Fruit fly (Drosophila melanogaster) whole organism, embryonic: ENCODE results near the gene CG46318.
A peak's percentile ranks its signal among the peaks of the same experiment; 100 is the strongest.

Source experiments
- ATbp ChIP-seq: fragments of 200-800 bp; sonication (Bioruptor generic); optimal IDR thresholded peaks from 2 replicates; lab custom pipeline; 2017; ENCODE audit warnings: missing biosample characterization, mild to moderate bottlenecking, missing genetic modification characterization, missing genetic modification reagents
- Aef1 ChIP-seq: fragments of 200-800 bp; sonication (Bioruptor generic); IDR thresholded peaks from 3 replicates; pipeline ENCODE4 v1.3.6; 2022; ENCODE audit warnings: missing biosample characterization, missing genetic modification characterization
- Atf-2 ChIP-seq: fragments of 200-800 bp; sonication (Bioruptor generic); optimal IDR thresholded peaks from 2 replicates; lab custom pipeline; 2016; ENCODE audit warnings: missing biosample characterization, missing genetic modification characterization
- CG10959 ChIP-seq: fragments of 200-800 bp; sonication (Bioruptor generic); IDR thresholded peaks from 2 replicates; pipeline ENCODE4 v1.3.6; 2022; ENCODE audit warnings: missing biosample characterization, missing genetic modification characterization
- CG11696 ChIP-seq: fragments of 200-800 bp; sonication (Bioruptor generic); IDR thresholded peaks from 2 replicates; pipeline ENCODE4 v1.3.6; 2022; ENCODE audit warnings: missing biosample characterization, missing genetic modification characterization
- CG12155 ChIP-seq: fragments of 200-800 bp; sonication (Bioruptor generic); optimal IDR thresholded peaks from 3 replicates; lab custom pipeline; 2016; ENCODE audit warnings: missing biosample characterization, missing genetic modification characterization
- CG13296 ChIP-seq: fragments of 200-800 bp; sonication (Bioruptor generic); optimal IDR thresholded peaks from 3 replicates; lab custom pipeline; 2018; ENCODE audit warnings: missing biosample characterization, mild to moderate bottlenecking, missing genetic modification characterization
- CG13894 ChIP-seq: fragments of 200-800 bp; sonication (Bioruptor generic); optimal IDR thresholded peaks from 3 replicates; lab custom pipeline; 2018; ENCODE audit warnings: missing biosample characterization, mild to moderate bottlenecking, missing genetic modification characterization, moderate library complexity
- CG14667 ChIP-seq: fragments of 200-800 bp; sonication (Bioruptor generic); IDR thresholded peaks from 2 replicates; pipeline ENCODE4 v1.3.6; 2022; ENCODE audit warnings: missing biosample characterization, missing genetic modification characterization
- CG14710 ChIP-seq: fragments of 200-800 bp; sonication (Bioruptor generic); optimal IDR thresholded peaks from 3 replicates; lab custom pipeline; 2019; ENCODE audit warnings: missing biosample characterization, mild to moderate bottlenecking, missing genetic modification characterization, moderate library complexity
- CG15601 ChIP-seq: fragments of 200-800 bp; sonication (Bioruptor generic); optimal IDR thresholded peaks from 3 replicates; lab custom pipeline; 2019; ENCODE audit warnings: missing biosample characterization, mild to moderate bottlenecking, missing genetic modification characterization, moderate library complexity
- CG16813 ChIP-seq: fragments of 200-800 bp; sonication (Bioruptor generic); IDR thresholded peaks from 3 replicates; pipeline ENCODE4 v1.3.6; 2022; ENCODE audit warnings: missing biosample characterization, missing genetic modification characterization; ENCODE audit not compliant: partially characterized antibody
- CG2199 ChIP-seq: fragments of 200-800 bp; sonication (Bioruptor generic); IDR thresholded peaks from 3 replicates; pipeline ENCODE4 v1.3.6; 2022; ENCODE audit warnings: missing biosample characterization, missing genetic modification characterization
- CG2202 ChIP-seq: fragments of 200-800 bp; sonication (Bioruptor generic); optimal IDR thresholded peaks from 2 replicates; lab custom pipeline; 2018; ENCODE audit warnings: missing biosample characterization, mild to moderate bottlenecking, missing genetic modification characterization
- CG32767 ChIP-seq: fragments of 200-800 bp; sonication (Bioruptor generic); IDR thresholded peaks from 2 replicates; pipeline ENCODE4 v1.3.6; 2022; ENCODE audit warnings: missing biosample characterization, missing genetic modification characterization
- CG4707 ChIP-seq: fragments of 200-800 bp; sonication (Bioruptor generic); optimal IDR thresholded peaks from 2 replicates; lab custom pipeline; 2018; ENCODE audit warnings: missing biosample characterization, mild to moderate bottlenecking, missing genetic modification characterization, moderate library complexity
- CG4820 ChIP-seq: fragments of 200-800 bp; sonication (Bioruptor generic); optimal IDR thresholded peaks from 3 replicates; lab custom pipeline; 2016; ENCODE audit warnings: missing biosample characterization, missing genetic modification characterization
- CG4854 ChIP-seq: fragments of 200-800 bp; sonication (Bioruptor generic); optimal IDR thresholded peaks from 2 replicates; lab custom pipeline; 2016; ENCODE audit warnings: missing biosample characterization, missing genetic modification characterization, inconsistent platforms
- CG5180 ChIP-seq: fragments of 200-800 bp; sonication (Bioruptor generic); optimal IDR thresholded peaks from 3 replicates; lab custom pipeline; 2017; ENCODE audit warnings: missing biosample characterization, missing genetic modification characterization, mild to moderate bottlenecking, moderate library complexity, missing genetic modification reagents
- CG7928 ChIP-seq: fragments of 200-800 bp; sonication (Bioruptor generic); optimal IDR thresholded peaks from 2 replicates; lab custom pipeline; 2017; ENCODE audit warnings: missing biosample characterization, mild to moderate bottlenecking, missing genetic modification characterization
- D ChIP-seq, 2 experiments: fragments of 200-800 bp in 1 of 2; fragments of >200 bp in 1 of 2; sonication (Bioruptor generic) in 1 of 2; optimal IDR thresholded peaks; 2 replicates in 1 of 2; 3 replicates in 1 of 2; lab custom pipeline; 2017; ENCODE audit warnings: mild to moderate bottlenecking in 1 of 2, missing biosample characterization in 1 of 2, missing genetic modification characterization in 1 of 2, missing genetic modification reagents in 1 of 2
- Drgx ChIP-seq: fragments of 200-800 bp; sonication (Bioruptor generic); IDR thresholded peaks from 2 replicates; pipeline ENCODE4 v1.3.6; 2022; ENCODE audit warnings: missing biosample characterization, missing genetic modification characterization
- Ets65A ChIP-seq: fragments of 200-800 bp; sonication (Bioruptor generic); peaks from one replicate; lab custom pipeline; 2016; ENCODE audit warnings: missing biosample characterization, missing genetic modification characterization
- H15 ChIP-seq: fragments of 200-800 bp; sonication (Bioruptor generic); IDR thresholded peaks from 3 replicates; pipeline ENCODE4 v1.3.6; 2022; ENCODE audit warnings: missing biosample characterization, missing genetic modification characterization
- HLH4C ChIP-seq: fragments of 200-800 bp; sonication (Bioruptor generic); IDR thresholded peaks from 3 replicates; pipeline ENCODE4 v1.3.6; 2022; ENCODE audit warnings: missing biosample characterization, missing genetic modification characterization; ENCODE audit not compliant: partially characterized antibody
- Ptx1 ChIP-seq: fragments of 200-800 bp; sonication (Bioruptor generic); IDR thresholded peaks from 2 replicates; pipeline ENCODE4 v1.3.6; 2022; ENCODE audit warnings: missing biosample characterization, missing genetic modification characterization
- Trl ChIP-seq, 3 experiments: fragments of >200 bp in 2 of 3; fragments of 200-800 bp in 1 of 3; sonication (Bioruptor generic) in 1 of 3; optimal IDR thresholded peaks; 2 replicates in 1 of 3; 3 replicates in 2 of 3; lab custom pipeline; 2016 to 2017; ENCODE audit warnings: missing biosample characterization in 1 of 3, missing genetic modification characterization in 1 of 3
- cg ChIP-seq: fragments of 200-800 bp; sonication (Bioruptor generic); optimal IDR thresholded peaks from 3 replicates; lab custom pipeline; 2019; ENCODE audit warnings: missing biosample characterization, mild to moderate bottlenecking, missing genetic modification characterization, moderate library complexity
- ci ChIP-seq: fragments of 200-800 bp; sonication (Bioruptor generic); IDR thresholded peaks from 3 replicates; pipeline ENCODE4 v1.3.6; 2022; ENCODE audit warnings: missing biosample characterization, missing genetic modification characterization
- crc ChIP-seq: fragments of 200-800 bp; sonication (Bioruptor generic); optimal IDR thresholded peaks from 2 replicates; lab custom pipeline; 2016; ENCODE audit warnings: missing biosample characterization, missing genetic modification characterization
- dan ChIP-seq: fragments of 200-800 bp; sonication (Bioruptor generic); IDR thresholded peaks from 2 replicates; pipeline ENCODE4 v1.3.6; 2022; ENCODE audit warnings: missing biosample characterization, missing genetic modification characterization
- dmrt11E ChIP-seq: fragments of 200-800 bp; sonication (Bioruptor generic); optimal IDR thresholded peaks from 3 replicates; lab custom pipeline; 2018; ENCODE audit warnings: missing biosample characterization, mild to moderate bottlenecking, missing genetic modification characterization, moderate library complexity
- nom ChIP-seq: fragments of 200-800 bp; sonication (Bioruptor generic); optimal IDR thresholded peaks from 2 replicates; lab custom pipeline; 2017; ENCODE audit warnings: missing biosample characterization, missing genetic modification characterization, mild to moderate bottlenecking, moderate library complexity, missing genetic modification reagents
- onecut ChIP-seq: fragments of 200-800 bp; sonication (Bioruptor generic); IDR thresholded peaks from 2 replicates; pipeline ENCODE4 v1.3.6; 2022; ENCODE audit warnings: missing biosample characterization, missing genetic modification characterization
- p53 ChIP-seq: fragments of 200-800 bp; sonication (Bioruptor generic); optimal IDR thresholded peaks from 2 replicates; lab custom pipeline; 2016; ENCODE audit warnings: missing biosample characterization, missing genetic modification characterization
- repo ChIP-seq: fragments of 200-800 bp; sonication (Bioruptor generic); optimal IDR thresholded peaks from 2 replicates; lab custom pipeline; 2016; ENCODE audit warnings: missing biosample characterization, missing genetic modification characterization
- row ChIP-seq: fragments of 200-800 bp; sonication (Bioruptor generic); IDR thresholded peaks from 3 replicates; pipeline ENCODE4 v1.3.6; 2022; ENCODE audit warnings: missing biosample characterization, missing genetic modification characterization
- sc ChIP-seq, 3 experiments: fragments of >200 bp in 2 of 3; fragments of 200-800 bp in 1 of 3; sonication (Bioruptor generic) in 1 of 3; optimal IDR thresholded peaks; 2 replicates in 2 of 3; 3 replicates in 1 of 3; lab custom pipeline; 2017; ENCODE audit warnings: mild to moderate bottlenecking in 1 of 3, missing biosample characterization in 1 of 3, missing genetic modification characterization in 1 of 3, missing genetic modification reagents in 1 of 3
- stc ChIP-seq: fragments of 200-800 bp; sonication (Bioruptor generic); IDR thresholded peaks from 2 replicates; pipeline ENCODE4 v1.3.6; 2022; ENCODE audit warnings: missing biosample characterization, missing genetic modification characterization
- tna ChIP-seq: fragments of 200-800 bp; sonication (Bioruptor generic); IDR thresholded peaks from 2 replicates; pipeline ENCODE4 v1.3.6; 2022; ENCODE audit warnings: missing biosample characterization, missing genetic modification characterization; ENCODE audit not compliant: partially characterized antibody
- trem ChIP-seq: fragments of 200-800 bp; optimal IDR thresholded peaks from 3 replicates; lab custom pipeline; 2019; ENCODE audit warnings: missing biosample characterization, mild to moderate bottlenecking, missing genetic modification characterization, moderate library complexity
- z ChIP-seq: fragments of 200-800 bp; sonication (Bioruptor generic); IDR thresholded peaks from 3 replicates; pipeline ENCODE4 v1.3.6; 2022; ENCODE audit warnings: missing biosample characterization, missing genetic modification characterization
- zf30C ChIP-seq: fragments of 200-800 bp; sonication (Bioruptor generic); optimal IDR thresholded peaks from 3 replicates; lab custom pipeline; 2018; ENCODE audit warnings: missing biosample characterization, mild to moderate bottlenecking, missing genetic modification characterization

The CG46318 gene

dm6 chr3R:18639662-18640061, 40.7 kb upstream of the CG46318 start:
- TF ChIP-seq row (GFP tag; lab: Robert Waterston, UW) (peak; percentile 28; the same call in 1 of the 3 replicates), cg (GFP tag; lab: Kevin White, UChicago) (no peak), CG13296 (GFP tag; lab: Kevin White, UChicago) (no peak), Drgx (GFP tag; lab: Robert Waterston, UW) (peak; percentile 36; the same call in 1 of the 2 replicates), CG5180 (GFP tag; lab: Kevin White, UChicago) (no peak), Ptx1 (no peak), stc (GFP tag; lab: Robert Waterston, UW) (no peak), CG32767 (no peak)

- TF ChIP-seq CG2199 (GFP tag; lab: Robert Waterston, UW) (no peak), CG15601 (tag; lab: Kevin White, UChicago) (peak; percentile 95), nom (GFP tag; lab: Kevin White, UChicago) (peak; percentile 55), HLH4C (GFP tag; lab: Robert Waterston, UW) (0 out of 3 replicates have a peak, but pooled peaks have one; percentile 22), CG2202 (tag; lab: Kevin White, UChicago) (no peak), z (GFP tag; lab: Robert Waterston, UW) (peak; percentile 96)
Measured at dm6 chr3R:18641242-18641757, 39.1 kb upstream of the CG46318 start, which contains the start of gene CG14301. TSS of gene CG14301 (minus strand) at chr3R:18641457.

dm6 chr3R:18643646-18644045, 36.8 kb upstream of the CG46318 start:
- TF ChIP-seq CG13894 (peak; percentile 95), CG14667 (no peak), Ets65A (GFP tag; lab: Kevin White, UChicago) (peak; percentile 63)

- no peak for TF ChIP-seq CG12155 (GFP tag; lab: Kevin White, UChicago)
- TF ChIP-seq zf30C (GFP tag; lab: Kevin White, UChicago), result peak; percentile 48
- TF ChIP-seq dmrt11E (tag; lab: Kevin White, UChicago), result no peak
- no peak for TF ChIP-seq Atf-2 (GFP tag; lab: Kevin White, UChicago)
- TF ChIP-seq CG4820 (GFP tag; lab: Kevin White, UChicago), result no peak
- TF ChIP-seq tna (GFP tag; lab: Robert Waterston, UW), result no peak
- TF ChIP-seq p53 (GFP tag; lab: Kevin White, UChicago), result no peak
- no peak for TF ChIP-seq CG10959 (GFP tag; lab: Robert Waterston, UW)
- no peak for TF ChIP-seq CG7928 (GFP tag; lab: Kevin White, UChicago)
- TF ChIP-seq onecut (GFP tag; lab: Robert Waterston, UW), result peak; percentile 78
- no peak for TF ChIP-seq dan (GFP tag; lab: Robert Waterston, UW)
- TF ChIP-seq repo, result no peak
- no peak for TF ChIP-seq CG13296 (GFP tag; lab: Kevin White, UChicago)
- no peak for TF ChIP-seq CG4707 (GFP tag; lab: Kevin White, UChicago)
- TF ChIP-seq CG14667, result no peak
- no peak for TF ChIP-seq CG16813 (GFP tag; lab: Robert Waterston, UW)
- no peak for TF ChIP-seq H15 (GFP tag; lab: Robert Waterston, UW)
- 0 out of 3 replicates have a peak, but pooled peaks have one; percentile 34 for TF ChIP-seq ci (GFP tag; lab: Robert Waterston, UW)
- no peak for TF ChIP-seq Aef1 (GFP tag; lab: Robert Waterston, UW)
- peak; percentile 73 to 78 for TF ChIP-seq Trl (optimal IDR thresholded peaks at IDR 0.05; lab: Kevin White, UChicago)
- no peak for TF ChIP-seq Trl (GFP tag; optimal IDR thresholded peaks at IDR 0.05; lab: Kevin White, UChicago)
- TF ChIP-seq CG4854 (GFP tag; lab: Kevin White, UChicago), result no peak
- 0 out of 2 replicates have a peak, but pooled peaks have one; percentile 7 for TF ChIP-seq CG11696
- TF ChIP-seq CG14710, result peak; percentile 92
- no peak for TF ChIP-seq trem (tag; lab: Kevin White, UChicago)
- TF ChIP-seq D (optimal IDR thresholded peaks at IDR 0.05; lab: Kevin White, UChicago), result peak; percentile 4
- no peak for TF ChIP-seq D (GFP tag; optimal IDR thresholded peaks at IDR 0.05; lab: Kevin White, UChicago)
- TF ChIP-seq sc (optimal IDR thresholded peaks at IDR 0.05; lab: Kevin White, UChicago), result no peak
- TF ChIP-seq sc (GFP tag; optimal IDR thresholded peaks at IDR 0.05; lab: Kevin White, UChicago), result no peak
- TF ChIP-seq ATbp (GFP tag; lab: Kevin White, UChicago), result no peak
- TF ChIP-seq crc (GFP tag; lab: Kevin White, UChicago), result no peak
Measured at dm6 chr3R:18658380-18658944, 21.9 kb upstream of the CG46318 start.
